Fruit fly (Drosophila melanogaster) whole organism, embryonic: ENCODE results near the gene EAChm.

Experiments used
- Atf6 ChIP-seq: fragments of 200-800 bp; sonication (Bioruptor generic); IDR thresholded peaks from 2 replicates; pipeline ENCODE4 v1.3.6; 2022; ENCODE audit warnings: missing biosample characterization, missing genetic modification characterization
- CG10274 ChIP-seq: fragments of 200-800 bp; sonication (Bioruptor generic); optimal IDR thresholded peaks from 3 replicates; lab custom pipeline; 2017; ENCODE audit warnings: missing biosample characterization, mild to moderate bottlenecking, missing genetic modification characterization
- CG10366 ChIP-seq: fragments of 200-800 bp; sonication (Bioruptor generic); IDR thresholded peaks from 2 replicates; pipeline ENCODE4 v1.3.6; 2022; ENCODE audit warnings: missing biosample characterization, missing genetic modification characterization
- CG10565 ChIP-seq: fragments of 200-800 bp; sonication (Bioruptor generic); optimal IDR thresholded peaks from 3 replicates; lab custom pipeline; 2016; ENCODE audit warnings: missing biosample characterization, mild to moderate bottlenecking, missing genetic modification characterization
- CG11695 ChIP-seq: fragments of 200-800 bp; sonication (Bioruptor generic); IDR thresholded peaks from 3 replicates; pipeline ENCODE4 v1.3.6; 2022; ENCODE audit warnings: missing biosample characterization, missing genetic modification characterization
- CG12942 ChIP-seq: fragments of 200-800 bp; sonication (Bioruptor generic); optimal IDR thresholded peaks from 3 replicates; lab custom pipeline; 2016; ENCODE audit warnings: missing biosample characterization, missing genetic modification characterization
- CG14860 ChIP-seq: fragments of 200-800 bp; sonication (Bioruptor generic); IDR thresholded peaks from 3 replicates; pipeline ENCODE4 v1.3.6; 2022; ENCODE audit warnings: missing biosample characterization, missing genetic modification characterization; ENCODE audit not compliant: partially characterized antibody
- CG16813 ChIP-seq: fragments of 200-800 bp; sonication (Bioruptor generic); IDR thresholded peaks from 3 replicates; pipeline ENCODE4 v1.3.6; 2022; ENCODE audit warnings: missing biosample characterization, missing genetic modification characterization; ENCODE audit not compliant: partially characterized antibody
- CG16863 ChIP-seq: fragments of 200-800 bp; sonication (Bioruptor generic); optimal IDR thresholded peaks from 3 replicates; lab custom pipeline; 2016; ENCODE audit warnings: missing biosample characterization, missing genetic modification characterization
- CG17359 ChIP-seq: fragments of 200-800 bp; sonication (Bioruptor generic); optimal IDR thresholded peaks from 3 replicates; lab custom pipeline; 2018; ENCODE audit warnings: missing biosample characterization, mild to moderate bottlenecking, missing genetic modification characterization, moderate library complexity
- CG18262 ChIP-seq: fragments of 200-800 bp; optimal IDR thresholded peaks from 3 replicates; lab custom pipeline; 2019; ENCODE audit warnings: missing biosample characterization, mild to moderate bottlenecking, missing genetic modification characterization, moderate library complexity
- CG31224 ChIP-seq: fragments of 200-800 bp; sonication (Bioruptor generic); IDR thresholded peaks from 2 replicates; pipeline ENCODE4 v1.3.6; 2022; ENCODE audit warnings: missing biosample characterization, missing genetic modification characterization
- CG5180 ChIP-seq: fragments of 200-800 bp; sonication (Bioruptor generic); optimal IDR thresholded peaks from 3 replicates; lab custom pipeline; 2017; ENCODE audit warnings: missing biosample characterization, missing genetic modification characterization, mild to moderate bottlenecking, moderate library complexity, missing genetic modification reagents
- CG6254 ChIP-seq: fragments of 200-800 bp; sonication (Bioruptor generic); optimal IDR thresholded peaks from 3 replicates; lab custom pipeline; 2017; ENCODE audit warnings: mild to moderate bottlenecking, missing biosample characterization, missing genetic modification reagents, missing genetic modification characterization
- CG6272 ChIP-seq: fragments of 200-800 bp; sonication (Bioruptor generic); IDR thresholded peaks from 2 replicates; pipeline ENCODE4 v1.3.6; 2022; ENCODE audit warnings: missing biosample characterization, missing genetic modification characterization
- CG7271 ChIP-seq: fragments of 200-800 bp; sonication (Bioruptor generic); optimal IDR thresholded peaks from 2 replicates; lab custom pipeline; 2018; ENCODE audit warnings: missing biosample characterization, mild to moderate bottlenecking, missing genetic modification characterization, moderate library complexity
- CG8290 ChIP-seq, 3 experiments: fragments of 200-800 bp; sonication (Bioruptor generic); optimal IDR thresholded peaks; 2 replicates each; lab custom pipeline; 2016 to 2019; ENCODE audit warnings: missing biosample characterization in 3 of 3, missing genetic modification characterization in 3 of 3, mild to moderate bottlenecking in 2 of 3, moderate library complexity in 1 of 3
- CTCF ChIP-seq: fragments of 200-800 bp; sonication (Bioruptor generic); optimal IDR thresholded peaks from 2 replicates; lab custom pipeline; 2017; ENCODE audit warnings: missing biosample characterization, mild to moderate bottlenecking, missing genetic modification characterization, moderate library complexity
- CoRest ChIP-seq: fragments of 200-800 bp; sonication (Bioruptor generic); optimal IDR thresholded peaks from 3 replicates; lab custom pipeline; 2018; ENCODE audit warnings: missing biosample characterization, mild to moderate bottlenecking, missing genetic modification characterization, moderate library complexity
- Deaf1 ChIP-seq: fragments of 200-800 bp; optimal IDR thresholded peaks from 3 replicates; lab custom pipeline; 2019; ENCODE audit warnings: missing biosample characterization, mild to moderate bottlenecking, missing genetic modification characterization, moderate library complexity
- ERR ChIP-seq: fragments of 200-800 bp; sonication (Bioruptor generic); optimal IDR thresholded peaks from 2 replicates; lab custom pipeline; 2016; ENCODE audit warnings: missing biosample characterization, missing genetic modification characterization
- Gsc ChIP-seq: fragments of 200-800 bp; sonication (Bioruptor generic); IDR thresholded peaks from 2 replicates; pipeline ENCODE4 v1.3.6; 2022; ENCODE audit warnings: missing biosample characterization, missing genetic modification characterization
- H2.0 ChIP-seq: fragments of 200-800 bp; sonication (Bioruptor generic); IDR thresholded peaks from 2 replicates; pipeline ENCODE4 v1.3.6; 2022; ENCODE audit warnings: missing biosample characterization, missing genetic modification characterization
- Hand ChIP-seq: fragments of 200-800 bp; sonication (Bioruptor generic); optimal IDR thresholded peaks from 2 replicates; lab custom pipeline; 2017; ENCODE audit warnings: mild to moderate bottlenecking, missing biosample characterization, missing genetic modification reagents, missing genetic modification characterization
- HmgZ ChIP-seq: fragments of 200-800 bp; sonication (Bioruptor generic); optimal IDR thresholded peaks from 2 replicates; lab custom pipeline; 2018; ENCODE audit warnings: missing biosample characterization, mild to moderate bottlenecking, missing genetic modification characterization
- Hmx ChIP-seq: fragments of 200-800 bp; sonication (Bioruptor generic); optimal IDR thresholded peaks from 2 replicates; lab custom pipeline; 2016; ENCODE audit warnings: missing biosample characterization, missing genetic modification characterization
- Hsf ChIP-seq: fragments of 200-800 bp; sonication (Bioruptor generic); optimal IDR thresholded peaks from 3 replicates; lab custom pipeline; 2016; ENCODE audit warnings: missing biosample characterization, missing genetic modification characterization
- Mrtf ChIP-seq: fragments of 200-800 bp; sonication (Bioruptor generic); IDR thresholded peaks from 3 replicates; pipeline ENCODE4 v1.3.6; 2022; ENCODE audit warnings: missing biosample characterization, missing genetic modification characterization
- Oli ChIP-seq: fragments of 200-800 bp; sonication (Bioruptor generic); optimal IDR thresholded peaks from 2 replicates; lab custom pipeline; 2018; ENCODE audit warnings: missing biosample characterization, mild to moderate bottlenecking, missing genetic modification characterization, moderate library complexity
- Ravus ChIP-seq: fragments of 200-800 bp; sonication (Bioruptor generic); IDR thresholded peaks from 2 replicates; pipeline ENCODE4 v1.3.6; 2022; ENCODE audit warnings: missing biosample characterization, missing genetic modification characterization
- ara ChIP-seq: fragments of 200-800 bp; sonication (Bioruptor generic); IDR thresholded peaks from 2 replicates; pipeline ENCODE4 v1.3.6; 2022; ENCODE audit warnings: missing biosample characterization, missing genetic modification characterization
- ato ChIP-seq: fragments of 200-800 bp; sonication (Bioruptor generic); IDR thresholded peaks from 2 replicates; pipeline ENCODE4 v1.3.6; 2022; ENCODE audit warnings: missing biosample characterization, missing genetic modification characterization; ENCODE audit not compliant: partially characterized antibody
- cas ChIP-seq: fragments of 200-800 bp; sonication (Bioruptor generic); IDR thresholded peaks from 2 replicates; pipeline ENCODE4 v1.3.6; 2022; ENCODE audit warnings: missing biosample characterization, missing genetic modification characterization
- dan ChIP-seq: fragments of 200-800 bp; sonication (Bioruptor generic); IDR thresholded peaks from 2 replicates; pipeline ENCODE4 v1.3.6; 2022; ENCODE audit warnings: missing biosample characterization, missing genetic modification characterization
- dysf ChIP-seq: fragments of 200-800 bp; sonication (Bioruptor generic); IDR thresholded peaks from 3 replicates; pipeline ENCODE4 v1.3.6; 2022; ENCODE audit warnings: missing biosample characterization, missing genetic modification characterization
- fd102C ChIP-seq: fragments of 200-800 bp; sonication (Bioruptor generic); optimal IDR thresholded peaks from 2 replicates; lab custom pipeline; 2018; ENCODE audit warnings: missing biosample characterization, mild to moderate bottlenecking, missing genetic modification characterization, moderate library complexity
- gem ChIP-seq: fragments of 200-800 bp; sonication (Bioruptor generic); optimal IDR thresholded peaks from 2 replicates; lab custom pipeline; 2019; ENCODE audit warnings: missing biosample characterization, mild to moderate bottlenecking, missing genetic modification characterization, moderate library complexity
- hb ChIP-seq: fragments of 200-800 bp; sonication (Bioruptor generic); IDR thresholded peaks from 3 replicates; pipeline ENCODE4 v1.3.6; 2022; ENCODE audit warnings: missing biosample characterization, missing genetic modification characterization; ENCODE audit not compliant: partially characterized antibody
- jing ChIP-seq: fragments of 200-800 bp; sonication (Bioruptor generic); optimal IDR thresholded peaks from 2 replicates; lab custom pipeline; 2018; ENCODE audit warnings: missing biosample characterization, mild to moderate bottlenecking, missing genetic modification characterization
- kah ChIP-seq: fragments of 200-800 bp; sonication (Bioruptor generic); optimal IDR thresholded peaks from 2 replicates; lab custom pipeline; 2018; ENCODE audit warnings: missing biosample characterization, mild to moderate bottlenecking, missing genetic modification characterization
- nerfin-1 ChIP-seq: fragments of 200-800 bp; sonication (Bioruptor generic); optimal IDR thresholded peaks from 3 replicates; lab custom pipeline; 2019; ENCODE audit warnings: missing biosample characterization, mild to moderate bottlenecking, missing genetic modification characterization, moderate library complexity
- pb ChIP-seq: fragments of 200-800 bp; sonication (Bioruptor generic); optimal IDR thresholded peaks from 3 replicates; lab custom pipeline; 2016; ENCODE audit warnings: missing biosample characterization, missing genetic modification characterization
- ranshi ChIP-seq: fragments of 200-800 bp; sonication (Bioruptor generic); IDR thresholded peaks from 2 replicates; pipeline ENCODE4 v1.3.6; 2022; ENCODE audit warnings: missing biosample characterization, missing genetic modification characterization
- slou ChIP-seq: fragments of 200-800 bp; sonication (Bioruptor generic); optimal IDR thresholded peaks from 3 replicates; lab custom pipeline; 2016; ENCODE audit warnings: missing biosample characterization, missing genetic modification characterization
- so ChIP-seq: fragments of 200-800 bp; sonication (Bioruptor generic); IDR thresholded peaks from 3 replicates; pipeline ENCODE4 v1.3.6; 2022; ENCODE audit warnings: missing biosample characterization, missing genetic modification characterization
- sqz ChIP-seq: fragments of 200-800 bp; sonication (Bioruptor generic); optimal IDR thresholded peaks from 3 replicates; lab custom pipeline; 2018; ENCODE audit warnings: missing biosample characterization, mild to moderate bottlenecking, missing genetic modification characterization
- twi ChIP-seq: fragments of 200-800 bp; optimal IDR thresholded peaks from 2 replicates; lab custom pipeline; 2019; ENCODE audit warnings: missing biosample characterization, mild to moderate bottlenecking, missing genetic modification characterization, moderate library complexity
- vfl ChIP-seq: fragments of 200-800 bp; sonication (Bioruptor generic); optimal IDR thresholded peaks from 2 replicates; lab custom pipeline; 2016; ENCODE audit warnings: missing biosample characterization, missing genetic modification characterization
- wor ChIP-seq: fragments of 200-800 bp; sonication (Bioruptor generic); IDR thresholded peaks from 2 replicates; pipeline ENCODE4 v1.3.6; 2022; ENCODE audit warnings: missing biosample characterization, missing genetic modification characterization
- z ChIP-seq: fragments of 200-800 bp; sonication (Bioruptor generic); IDR thresholded peaks from 3 replicates; pipeline ENCODE4 v1.3.6; 2022; ENCODE audit warnings: missing biosample characterization, missing genetic modification characterization

EAChm gene

DNA sequence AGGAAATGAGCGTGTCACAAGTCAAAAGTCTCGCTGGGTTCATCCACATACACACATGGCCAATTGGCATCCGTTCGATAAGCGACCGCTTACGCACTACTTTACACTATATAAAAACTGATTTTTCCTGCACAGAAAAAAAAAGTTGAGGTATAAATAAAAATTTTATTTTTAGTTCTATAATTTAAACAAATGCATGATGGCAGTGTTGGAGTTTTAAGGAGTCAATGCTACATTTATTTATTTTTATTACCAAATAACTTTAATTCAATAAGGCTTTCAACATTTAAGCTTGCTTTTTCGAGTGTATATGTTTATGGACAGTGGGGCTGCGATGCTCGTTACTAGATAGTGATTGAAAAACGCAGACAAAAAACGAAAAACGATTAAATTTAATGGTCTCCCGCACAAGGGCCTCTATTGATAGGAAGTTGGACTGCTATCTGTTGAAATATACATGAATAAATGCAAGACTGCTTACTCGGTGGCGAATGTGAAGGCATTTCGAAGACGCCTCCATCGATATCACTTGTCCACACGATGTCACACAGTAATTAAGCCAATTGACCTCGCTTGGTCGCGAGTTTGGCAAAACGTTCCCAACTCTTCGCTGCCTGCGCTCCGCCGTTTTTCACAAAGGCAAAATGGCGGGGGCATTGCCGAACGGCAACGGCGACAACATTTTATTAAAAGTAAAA, 42.8 kb upstream of the EAChm start (continued):
- peak; percentile 73 for TF ChIP-seq CG11695 (GFP tag; lab: Robert Waterston, UW)
- peak; percentile 57 for TF ChIP-seq CG12942 (GFP tag; lab: Kevin White, UChicago)
- peak; percentile 81 for TF ChIP-seq Oli
- TF ChIP-seq Gsc (GFP tag; lab: Robert Waterston, UW): no peak
- TF ChIP-seq dysf: peak; percentile 68
- TF ChIP-seq kah (GFP tag; lab: Kevin White, UChicago): peak; percentile 53
- peak; percentile 37; the same call in 1 of the 2 replicates for TF ChIP-seq CG6272 (GFP tag; lab: Robert Waterston, UW)
- TF ChIP-seq fd102C (GFP tag; lab: Kevin White, UChicago): peak; percentile 42
- no peak for TF ChIP-seq hb (GFP tag; lab: Robert Waterston, UW)
- peak; percentile 40 for TF ChIP-seq jing (GFP tag; lab: Kevin White, UChicago)
- TF ChIP-seq ara (GFP tag; lab: Robert Waterston, UW): peak; percentile 68; the same call in 1 of the 2 replicates
- peak; percentile 65 for TF ChIP-seq sqz (GFP tag; lab: Kevin White, UChicago)
- no peak for TF ChIP-seq CG16813 (GFP tag; lab: Robert Waterston, UW)
- peak; percentile 57; the same call in 1 of the 2 replicates for TF ChIP-seq H2.0 (GFP tag; lab: Robert Waterston, UW)
- peak; percentile 28 for TF ChIP-seq CG8290 (GFP tag; optimal IDR thresholded peaks at IDR 0.05; lab: Kevin White, UChicago)
- no peak for TF ChIP-seq CG8290 (tag; optimal IDR thresholded peaks at IDR 0.05; lab: Kevin White, UChicago)
- TF ChIP-seq twi: peak; percentile 61
- TF ChIP-seq CG10565: no peak
- peak; percentile 51 for TF ChIP-seq Deaf1
- TF ChIP-seq CG14860 (GFP tag; lab: Robert Waterston, UW): no peak
- peak; percentile 85 for TF ChIP-seq CG17359
- TF ChIP-seq CoRest (tag; lab: Kevin White, UChicago): peak; percentile 85
- no peak for TF ChIP-seq Hmx (GFP tag; lab: Kevin White, UChicago)
- TF ChIP-seq Atf6 (GFP tag; lab: Robert Waterston, UW): peak; percentile 74
- TF ChIP-seq pb: no peak
- TF ChIP-seq CG10366 (GFP tag; lab: Robert Waterston, UW): peak; percentile 70
- no peak for TF ChIP-seq Mrtf (GFP tag; lab: Robert Waterston, UW)
- peak; percentile 25 for TF ChIP-seq slou (GFP tag; lab: Kevin White, UChicago)
- TF ChIP-seq Hand: peak; percentile 27
- TF ChIP-seq z (GFP tag; lab: Robert Waterston, UW): no peak
- TF ChIP-seq so (GFP tag; lab: Robert Waterston, UW): peak; percentile 69; the same call in 1 of the 3 replicates
- TF ChIP-seq vfl (GFP tag; lab: Kevin White, UChicago): peak; percentile 9
- peak; percentile 2 for TF ChIP-seq CG10274
- peak; percentile 29 for TF ChIP-seq CG16863
- TF ChIP-seq gem (tag; lab: Kevin White, UChicago): peak; percentile 93
- TF ChIP-seq CG18262 (tag; lab: Kevin White, UChicago): peak; percentile 86
- TF ChIP-seq Ravus (GFP tag; lab: Robert Waterston, UW): peak; percentile 23; the same call in 1 of the 2 replicates
- peak; percentile 16 for TF ChIP-seq CG7271 (tag; lab: Kevin White, UChicago)
- peak; percentile 74 for TF ChIP-seq nerfin-1 (tag; lab: Kevin White, UChicago)
- peak; percentile 55 for TF ChIP-seq CG5180 (GFP tag; lab: Kevin White, UChicago)
- peak; percentile 45 for TF ChIP-seq HmgZ (tag; lab: Kevin White, UChicago)
- peak; percentile 44 for TF ChIP-seq Hsf (GFP tag; lab: Kevin White, UChicago)
- no peak for TF ChIP-seq dan (GFP tag; lab: Robert Waterston, UW)
- TF ChIP-seq ranshi (GFP tag; lab: Robert Waterston, UW): peak; percentile 80
- TF ChIP-seq cas (GFP tag; lab: Robert Waterston, UW): no peak
- no peak for TF ChIP-seq ERR (GFP tag; lab: Kevin White, UChicago)
- peak; percentile 49 for TF ChIP-seq CG6254
- TF ChIP-seq CG31224: 0 out of 2 replicates have a peak, but pooled peaks have one; percentile 25
- TF ChIP-seq CTCF (GFP tag; lab: Kevin White, UChicago): no peak
- no peak for TF ChIP-seq ato
- TF ChIP-seq wor: peak; percentile 61
